Fruit fly (Drosophila melanogaster): Measurements from ENCODE around the gene Ir100a.

The Ir100a gene

dm6 chr3R:31800663-31801062 lies at the start of gene Ir100a:
Gene Ir100a, plus strand, starts transcription at chr3R:31800963.
- no peak for TF ChIP-seq noc (tag; optimal IDR thresholded peaks at IDR 0.05)

- TF ChIP-seq noc (tag; optimal IDR thresholded peaks at IDR 0.05), result no peak
Measured at dm6 chr3R:31754605-31755004, 46.2 kb upstream of the Ir100a start, which contains the start of gene salt. Gene salt, minus strand, starts transcription at chr3R:31754705.

- peak; percentile 79 for TF ChIP-seq noc (tag; optimal IDR thresholded peaks at IDR 0.05)
Measured at dm6 chr3R:31758587-31759167, 42.1 kb upstream of the Ir100a start, which contains the start of gene CG2187. Gene CG2187, minus strand, starts transcription at chr3R:31758637.

- TF ChIP-seq noc (tag; optimal IDR thresholded peaks at IDR 0.05), result peak; percentile 4
Measured at dm6 chr3R:31761529-31762009, 39.2 kb upstream of the Ir100a start, which contains the start of gene Smvt. Gene Smvt, minus strand, starts transcription at chr3R:31761579.

- no peak for TF ChIP-seq noc (tag; optimal IDR thresholded peaks at IDR 0.05)
Measured at dm6 chr3R:31762672-31763071, 38.1 kb upstream of the Ir100a start.

dm6 chr3R:31764672-31765071 lies 36.1 kb upstream of the Ir100a start, which contains the start of gene CG2150:
Gene CG2150, minus strand, starts transcription at chr3R:31764772.
- TF ChIP-seq noc (tag; optimal IDR thresholded peaks at IDR 0.05), result no peak

dm6 chr3R:31765145-31765544 lies 35.6 kb upstream of the Ir100a start:
- no peak for TF ChIP-seq noc (tag; optimal IDR thresholded peaks at IDR 0.05)

- TF ChIP-seq noc (tag; optimal IDR thresholded peaks at IDR 0.05), result no peak
Measured at dm6 chr3R:31767528-31767927, 33.2 kb upstream of the Ir100a start.

dm6 chr3R:31768198-31768597 lies 32.6 kb upstream of the Ir100a start:
- TF ChIP-seq noc (tag; optimal IDR thresholded peaks at IDR 0.05), result no peak

dm6 chr3R:31771790-31772576 lies 28.8 kb upstream of the Ir100a start, which contains the start of the genes betaGlu and sip3:
Gene betaGlu, minus strand, starts transcription at chr3R:31771848.
Gene sip3, plus strand, starts transcription at chr3R:31772219.
- no peak for TF ChIP-seq noc (tag; optimal IDR thresholded peaks at IDR 0.05)

dm6 chr3R:31776583-31777362 lies 24.0 kb upstream of the Ir100a start, which contains the start of the genes CG2126 and faf:
Gene CG2126, minus strand, starts transcription at chr3R:31776652.
Gene faf, plus strand, starts transcription at chr3R:31777020.
- TF ChIP-seq noc (tag; optimal IDR thresholded peaks at IDR 0.05), result peak; percentile 66

- no peak for TF ChIP-seq noc (tag; optimal IDR thresholded peaks at IDR 0.05)
Measured at dm6 chr3R:31777482-31778165, 23.1 kb upstream of the Ir100a start.

- TF ChIP-seq noc (tag; optimal IDR thresholded peaks at IDR 0.05), result no peak
Measured at dm6 chr3R:31793664-31794417, 6.9 kb upstream of the Ir100a start, which contains the start of the genes Mccc1 and Acf. Gene Mccc1, minus strand, starts transcription at chr3R:31793907. Gene Acf, plus strand, starts transcription at chr3R:31793981.

dm6 chr3R:31794457-31794856 lies 6.3 kb upstream of the Ir100a start:
- no peak for TF ChIP-seq noc (tag; optimal IDR thresholded peaks at IDR 0.05)

All from whole organism, larva.